Worm (Caenorhabditis elegans) whole organism, L2 larva: ENCODE measurements around the gene F36A4.2.

Experiments used
- F13H6.1 ChIP-seq: sonication (generic microtip); optimal IDR thresholded peaks from 2 replicates; lab custom pipeline; 2016; ENCODE audit warnings: missing genetic modification characterization, missing compliant biosample characterization
- ceh-82 ChIP-seq: fragments of 150-350 bp; optimal IDR thresholded peaks from 2 replicates; lab custom pipeline; 2014; ENCODE audit warnings: missing biosample characterization, missing genetic modification characterization
- elt-3 ChIP-seq: sonication (generic microtip); optimal IDR thresholded peaks from 2 replicates; lab custom pipeline; 2017; ENCODE audit warnings: missing biosample characterization, missing genetic modification characterization
- lin-11 ChIP-seq: fragments of 150-350 bp; sonication (generic microtip); optimal IDR thresholded peaks from 2 replicates; lab custom pipeline; 2014; ENCODE audit warnings: missing biosample characterization, missing genetic modification characterization, inconsistent platforms, mixed read lengths
- lin-39 ChIP-seq: fragments of 150-350 bp; optimal IDR thresholded peaks from 2 replicates; lab custom pipeline; 2014; ENCODE audit warnings: missing biosample characterization, missing genetic modification reagents, missing genetic modification characterization
- lsy-2 ChIP-seq, 2 experiments: fragments of 150-350 bp in 1 of 2; sonication (generic microtip) in 1 of 2; optimal IDR thresholded peaks; 2 replicates each; lab custom pipeline; 2014 to 2017; ENCODE audit warnings: missing biosample characterization in 2 of 2, missing genetic modification characterization in 2 of 2
- mdl-1 ChIP-seq, 2 experiments: fragments of 150-350 bp in 1 of 2; sonication (generic microtip) in 1 of 2; optimal IDR thresholded peaks; 2 replicates each; lab custom pipeline; 2017; ENCODE audit warnings: missing biosample characterization in 2 of 2, missing genetic modification characterization in 2 of 2

DNA sequence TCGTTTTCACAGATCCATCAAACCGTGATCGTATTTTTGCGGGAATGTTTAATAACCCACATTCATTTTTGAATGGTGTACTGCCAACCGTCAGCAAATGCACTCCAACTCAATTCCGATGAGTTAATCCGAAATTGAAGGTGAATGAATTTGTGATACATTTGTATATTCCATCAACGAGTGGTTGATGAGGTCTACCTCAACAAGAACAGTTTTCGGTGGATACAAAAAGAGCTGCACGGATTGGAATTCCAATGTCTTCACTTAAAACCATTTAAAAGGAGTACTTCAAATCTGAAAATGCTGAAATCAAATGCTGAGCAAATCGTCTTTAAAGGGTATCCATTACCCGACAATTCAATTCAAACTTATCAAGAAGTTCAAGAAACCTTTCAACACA is 18.2 kb downstream of the F36A4.2 start, which contains the start of gene F15E6.5:
- TF ChIP-seq lin-39 (tag; lab: Kevin White, UChicago) (no peak), lsy-2 (tag; optimal IDR thresholded peaks at IDR 0.05; lab: Kevin White, UChicago) (no peak), elt-3 (tag; lab: Kevin White, UChicago) (no peak), lin-11 (tag; lab: Kevin White, UChicago) (no peak), mdl-1 (tag; optimal IDR thresholded peaks at IDR 0.05; lab: Kevin White, UChicago) (no peak), ceh-82 (tag; lab: Kevin White, UChicago) (no peak), F13H6.1 (tag; lab: Kevin White, UChicago) (no peak)
